Worm (Caenorhabditis elegans): Measurements from ENCODE around the gene B0457.6.

DNA sequence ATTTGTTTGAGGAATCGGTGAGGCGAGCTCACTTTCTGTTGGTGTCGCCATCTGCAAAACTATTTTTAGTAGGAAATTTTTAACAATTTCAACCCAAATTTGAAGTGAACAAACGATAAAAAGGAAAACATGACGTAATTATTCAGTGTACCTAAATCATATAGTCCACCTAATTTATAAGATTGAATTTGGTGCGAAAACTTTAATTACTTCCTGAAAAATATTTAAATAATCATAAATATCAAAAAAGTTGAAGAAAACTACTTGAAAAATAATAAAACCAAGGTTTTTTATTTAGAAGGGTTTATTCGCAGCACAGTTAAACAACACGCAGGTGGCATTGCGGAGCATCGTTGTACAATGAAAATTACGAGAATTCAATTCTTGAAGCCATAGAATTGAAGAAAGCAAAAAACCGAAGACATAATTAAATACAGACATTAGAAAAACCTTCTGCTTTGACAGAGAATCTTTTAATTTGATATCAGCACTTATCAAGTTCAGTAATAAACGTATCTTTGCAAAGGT, 51.4 kb downstream of the B0457.6 start, which contains the start of gene tomm-40:
- TF ChIP-seq nhr-12 (tag; optimal IDR thresholded peaks at IDR 0.05), result no peak
- no peak for TF ChIP-seq unc-62 (GFP tag; optimal IDR thresholded peaks at IDR 0.05)
- TF ChIP-seq hlh-1 (tag; optimal IDR thresholded peaks at IDR 0.05), result no peak
- TF ChIP-seq cnd-1 (tag; optimal IDR thresholded peaks at IDR 0.05), result no peak
- TF ChIP-seq lin-13 (tag; optimal IDR thresholded peaks at IDR 0.05), result no peak
